Worm (Caenorhabditis elegans) whole organism, late embryonic: Measurements from ENCODE around the gene E02H4.8.

Experiments
- C08G9.2 ChIP-seq: sonication (generic microtip); optimal IDR thresholded peaks from 2 replicates; lab custom pipeline; 2016; ENCODE audit warnings: mild to moderate bottlenecking, missing genetic modification characterization, moderate library complexity, missing compliant biosample characterization
- C38D4.7 ChIP-seq: fragments of 200-800 bp; sonication (Bioruptor generic); optimal IDR thresholded peaks from 2 replicates; lab custom pipeline; 2018; ENCODE audit warnings: mild to moderate bottlenecking, missing genetic modification characterization, moderate library complexity, missing compliant biosample characterization
- F13H6.1 ChIP-seq: sonication (generic microtip); optimal IDR thresholded peaks from 2 replicates; lab custom pipeline; 2016; ENCODE audit warnings: missing genetic modification characterization, missing compliant biosample characterization
- K02D7.2 ChIP-seq: sonication (generic microtip); optimal IDR thresholded peaks from 2 replicates; lab custom pipeline; 2017; ENCODE audit warnings: mild to moderate bottlenecking, missing genetic modification characterization, missing compliant biosample characterization
- T23F11.4 ChIP-seq: fragments of 200-800 bp; sonication (Bioruptor generic); optimal IDR thresholded peaks from 2 replicates; lab custom pipeline; 2018; ENCODE audit warnings: mild to moderate bottlenecking, missing genetic modification characterization, missing compliant biosample characterization
- Y22D7AL.16 ChIP-seq: sonication (generic microtip); optimal IDR thresholded peaks from 2 replicates; lab custom pipeline; 2016; ENCODE audit warnings: missing genetic modification characterization, missing compliant biosample characterization
- ama-1 ChIP-seq: fragments of 150-350 bp; optimal IDR thresholded peaks from 2 replicates; lab custom pipeline; 2014
- ceh-18 ChIP-seq: sonication (generic microtip); optimal IDR thresholded peaks from 2 replicates; lab custom pipeline; 2016; ENCODE audit warnings: missing genetic modification characterization, missing compliant biosample characterization
- ceh-2 ChIP-seq: sonication (generic microtip); optimal IDR thresholded peaks from 2 replicates; lab custom pipeline; 2016; ENCODE audit warnings: missing genotype, missing genetic modification characterization, missing compliant biosample characterization
- ceh-24 ChIP-seq: sonication (generic microtip); optimal IDR thresholded peaks from 2 replicates; lab custom pipeline; 2016; ENCODE audit warnings: mild to moderate bottlenecking, missing genetic modification characterization, missing compliant biosample characterization
- ceh-30 ChIP-seq: fragments of 150-350 bp; optimal IDR thresholded peaks from 2 replicates; lab custom pipeline; 2014; ENCODE audit warnings: missing biosample characterization, missing genetic modification characterization
- ceh-31 ChIP-seq: sonication (generic microtip); optimal IDR thresholded peaks from 2 replicates; lab custom pipeline; 2016; ENCODE audit warnings: missing genetic modification characterization, missing compliant biosample characterization
- ceh-34 ChIP-seq: sonication (generic microtip); optimal IDR thresholded peaks from 2 replicates; lab custom pipeline; 2016; ENCODE audit warnings: mild to moderate bottlenecking, missing genetic modification characterization, missing compliant biosample characterization
- ceh-45 ChIP-seq: fragments of 200-800 bp; sonication (Bioruptor generic); IDR thresholded peaks from 2 replicates; pipeline ENCODE4 v1.3.6; 2022; ENCODE audit warnings: missing genetic modification reagents, missing genetic modification characterization, missing compliant biosample characterization
- ceh-48 ChIP-seq: sonication (generic microtip); optimal IDR thresholded peaks from 2 replicates; lab custom pipeline; 2016; ENCODE audit warnings: missing genetic modification characterization, inconsistent platforms, missing compliant biosample characterization
- ceh-6 ChIP-seq: fragments of 200-800 bp; sonication (Bioruptor generic); optimal IDR thresholded peaks from 2 replicates; lab custom pipeline; 2018; ENCODE audit warnings: mild to moderate bottlenecking, missing genetic modification characterization, missing compliant biosample characterization
- ceh-9 ChIP-seq: sonication (generic microtip); optimal IDR thresholded peaks from 2 replicates; lab custom pipeline; 2016; ENCODE audit warnings: mild to moderate bottlenecking, missing genetic modification characterization, inconsistent platforms, missing compliant biosample characterization
- dmd-4 ChIP-seq: sonication (generic microtip); optimal IDR thresholded peaks from 2 replicates; lab custom pipeline; 2016; ENCODE audit warnings: borderline replicate concordance, missing genetic modification characterization, missing compliant biosample characterization
- dve-1 ChIP-seq: sonication (generic microtip); optimal IDR thresholded peaks from 2 replicates; lab custom pipeline; 2017; ENCODE audit warnings: antibody characterized with exemption, mild to moderate bottlenecking, missing genetic modification characterization, missing compliant biosample characterization
- elt-4 ChIP-seq: sonication (generic microtip); optimal IDR thresholded peaks from 2 replicates; lab custom pipeline; 2016; ENCODE audit warnings: missing genetic modification characterization, missing compliant biosample characterization
- ets-4 ChIP-seq: sonication (generic microtip); optimal IDR thresholded peaks from 2 replicates; lab custom pipeline; 2016; ENCODE audit warnings: missing genetic modification characterization, missing compliant biosample characterization
- fax-1 ChIP-seq: sonication (generic microtip); optimal IDR thresholded peaks from 2 replicates; lab custom pipeline; 2016; ENCODE audit warnings: missing genotype, missing genetic modification characterization, missing compliant biosample characterization
- fkh-6 ChIP-seq: sonication (generic microtip); optimal IDR thresholded peaks from 2 replicates; lab custom pipeline; 2016; ENCODE audit warnings: missing genetic modification characterization, missing compliant biosample characterization
- gmeb-2 ChIP-seq: sonication (generic microtip); optimal IDR thresholded peaks from 2 replicates; lab custom pipeline; 2016; ENCODE audit warnings: missing genetic modification characterization, inconsistent platforms, missing compliant biosample characterization
- hlh-6 ChIP-seq: sonication (generic microtip); optimal IDR thresholded peaks from 2 replicates; lab custom pipeline; 2016; ENCODE audit warnings: missing genotype, missing genetic modification characterization, missing compliant biosample characterization
- hlh-8 ChIP-seq: sonication (generic microtip); optimal IDR thresholded peaks from 2 replicates; lab custom pipeline; 2016; ENCODE audit warnings: missing genotype, missing genetic modification characterization, missing compliant biosample characterization
- lim-6 ChIP-seq: sonication (generic microtip); optimal IDR thresholded peaks from 2 replicates; lab custom pipeline; 2016; ENCODE audit warnings: missing genetic modification characterization, missing compliant biosample characterization
- madf-2 ChIP-seq: sonication (generic microtip); optimal IDR thresholded peaks from 2 replicates; lab custom pipeline; 2017; ENCODE audit warnings: missing genetic modification characterization, missing compliant biosample characterization
- mec-3 ChIP-seq: sonication (generic microtip); optimal IDR thresholded peaks from 2 replicates; lab custom pipeline; 2016; ENCODE audit warnings: borderline replicate concordance, missing genetic modification characterization, missing compliant biosample characterization
- nhr-232 ChIP-seq: sonication (generic microtip); optimal IDR thresholded peaks from 2 replicates; lab custom pipeline; 2016; ENCODE audit warnings: missing genetic modification characterization, missing compliant biosample characterization
- odd-2 ChIP-seq: sonication (generic microtip); optimal IDR thresholded peaks from 2 replicates; lab custom pipeline; 2017; ENCODE audit warnings: antibody characterized with exemption, mild to moderate bottlenecking, missing genetic modification characterization, missing compliant biosample characterization
- pag-3 ChIP-seq: sonication (generic microtip); optimal IDR thresholded peaks from 2 replicates; lab custom pipeline; 2016; ENCODE audit warnings: missing compliant biosample characterization, missing genetic modification characterization, borderline replicate concordance
- pax-1 ChIP-seq: fragments of 150-350 bp; optimal IDR thresholded peaks from 2 replicates; lab custom pipeline; 2014; ENCODE audit warnings: missing biosample characterization, missing genetic modification characterization
- pha-2 ChIP-seq: sonication (generic microtip); optimal IDR thresholded peaks from 2 replicates; lab custom pipeline; 2017; ENCODE audit warnings: mild to moderate bottlenecking, missing genetic modification characterization, missing compliant biosample characterization
- pqm-1 ChIP-seq: sonication (generic microtip); optimal IDR thresholded peaks from 2 replicates; lab custom pipeline; 2016; ENCODE audit warnings: missing genetic modification characterization, missing compliant biosample characterization
- ref-2 ChIP-seq: sonication (generic microtip); optimal IDR thresholded peaks from 2 replicates; lab custom pipeline; 2016; ENCODE audit warnings: missing genetic modification characterization, missing compliant biosample characterization
- sdc-2 ChIP-seq: sonication (generic microtip); optimal IDR thresholded peaks from 2 replicates; lab custom pipeline; 2016; ENCODE audit warnings: missing genotype, missing genetic modification characterization, missing compliant biosample characterization
- sox-2 ChIP-seq: fragments of 200-800 bp; sonication (Bioruptor generic); IDR thresholded peaks from 2 replicates; pipeline ENCODE4 v1.3.6; 2022; ENCODE audit warnings: missing genetic modification reagents, missing genetic modification characterization, missing compliant biosample characterization
- syd-9 ChIP-seq: sonication (generic microtip); optimal IDR thresholded peaks from 2 replicates; lab custom pipeline; 2016; ENCODE audit warnings: mild to moderate bottlenecking, missing genetic modification characterization, moderate library complexity, missing compliant biosample characterization
- tbx-2 ChIP-seq: sonication (generic microtip); optimal IDR thresholded peaks from 2 replicates; lab custom pipeline; 2016; ENCODE audit warnings: missing genetic modification characterization, missing compliant biosample characterization
- unc-42 ChIP-seq: sonication (generic microtip); optimal IDR thresholded peaks from 2 replicates; lab custom pipeline; 2016; ENCODE audit warnings: missing genotype, missing genetic modification characterization, missing compliant biosample characterization
- ztf-16 ChIP-seq: sonication (generic microtip); optimal IDR thresholded peaks from 2 replicates; lab custom pipeline; 2017; ENCODE audit warnings: missing genetic modification characterization, missing compliant biosample characterization

E02H4.8 gene

DNA sequence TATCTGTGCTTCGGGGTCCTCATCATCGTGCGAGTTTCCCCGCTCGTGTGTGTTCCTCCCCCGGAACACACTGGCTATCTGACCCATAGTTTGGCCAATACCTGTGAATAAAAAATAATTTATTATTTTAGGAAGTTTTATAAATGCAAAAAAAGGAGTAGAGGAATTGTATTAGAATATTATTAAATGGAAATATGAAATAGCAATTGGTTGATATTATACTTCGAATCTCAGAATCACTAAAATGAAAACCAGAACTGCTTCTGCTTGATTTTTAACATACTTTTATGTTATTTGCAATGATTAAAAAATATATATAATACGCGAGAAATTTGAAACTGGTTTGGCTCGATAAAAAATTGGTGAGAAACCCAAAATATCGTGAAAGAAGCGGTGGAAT, 48.2 kb upstream of the E02H4.8 start, which contains the start of gene mgrn-1:
TSS of gene mgrn-1 (minus strand) at position 101 of the 400 bp plus-strand sequence.
- TF ChIP-seq Y22D7AL.16 = no peak
- TF ChIP-seq ceh-30 (tag; lab: Kevin White, UChicago) = no peak
- TF ChIP-seq ref-2 (tag; lab: Kevin White, UChicago) = no peak
- TF ChIP-seq tbx-2 (tag; lab: Kevin White, UChicago) = no peak
- TF ChIP-seq elt-4 (tag; lab: Kevin White, UChicago) = no peak
- TF ChIP-seq ceh-24 = no peak
- no peak for TF ChIP-seq nhr-232 (tag; lab: Kevin White, UChicago)
- TF ChIP-seq T23F11.4 = no peak
- TF ChIP-seq dmd-4 (tag; lab: Kevin White, UChicago) = no peak
- no peak for TF ChIP-seq pax-1 (tag; lab: Kevin White, UChicago)
- no peak for TF ChIP-seq pha-2 (tag; lab: Kevin White, UChicago)
- TF ChIP-seq mec-3 = no peak

DNA sequence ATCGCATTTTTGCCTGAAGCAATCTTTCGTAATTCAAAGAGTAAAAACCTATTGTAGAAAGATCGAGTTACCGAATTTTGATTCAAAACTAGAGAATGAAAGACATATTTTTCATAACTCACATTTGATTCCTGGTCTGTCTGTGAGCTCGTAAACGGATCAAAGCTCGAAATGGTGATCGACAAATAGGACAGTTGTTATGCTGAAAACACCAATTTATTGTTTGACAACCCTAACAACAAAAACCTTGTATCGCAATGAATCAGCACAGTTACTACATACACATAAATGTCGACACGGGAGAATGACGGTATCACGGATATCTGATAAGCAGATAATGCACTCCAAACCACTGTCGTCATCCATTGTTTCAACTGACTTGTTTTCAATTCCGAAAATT, 46.3 kb upstream of the E02H4.8 start:
- no peak for TF ChIP-seq ceh-48
- no peak for TF ChIP-seq sdc-2 (tag; lab: Kevin White, UChicago)
- TF ChIP-seq ceh-31 (tag; lab: Kevin White, UChicago) = no peak
- no peak for TF ChIP-seq ceh-18 (tag; lab: Kevin White, UChicago)
- TF ChIP-seq T23F11.4 = no peak
- TF ChIP-seq F13H6.1 (tag; lab: Kevin White, UChicago) = no peak
- TF ChIP-seq unc-42 (tag; lab: Kevin White, UChicago) = no peak
- TF ChIP-seq fax-1 (tag; lab: Kevin White, UChicago) = no peak
- TF ChIP-seq C08G9.2 (tag; lab: Kevin White, UChicago) = no peak
- TF ChIP-seq hlh-6 (tag; lab: Kevin White, UChicago) = no peak
- TF ChIP-seq K02D7.2 (tag; lab: Kevin White, UChicago) = no peak
- no peak for TF ChIP-seq odd-2
- TF ChIP-seq, all 69 proteins: peak for 0

DNA sequence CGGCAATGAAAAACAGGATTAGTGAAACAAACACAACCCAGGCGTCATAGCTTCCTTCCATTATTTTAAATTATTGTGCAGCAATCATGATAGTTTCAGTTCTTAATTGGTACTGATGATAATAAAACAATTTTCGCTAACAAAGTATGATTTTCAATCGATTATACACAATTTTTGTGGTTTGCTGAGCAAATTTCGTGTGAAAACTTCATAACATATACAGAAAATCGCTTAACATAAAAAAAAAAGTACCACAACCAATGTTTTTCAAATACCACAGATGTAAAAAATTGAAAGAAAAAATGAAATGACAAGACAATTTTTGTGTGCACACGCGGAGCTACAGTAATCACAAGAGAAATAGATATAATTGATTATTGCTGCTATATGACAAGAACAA, 44.3 kb upstream of the E02H4.8 start, which contains the start of gene gphr-2:
TSS of gene gphr-2 (minus strand) at position 101 of the 400 bp plus-strand sequence.
- TF ChIP-seq Y22D7AL.16 (no peak), fkh-6 (tag; lab: Kevin White, UChicago) (no peak), ets-4 (tag; lab: Kevin White, UChicago) (no peak), ceh-18 (tag; lab: Kevin White, UChicago) (no peak), ceh-45 (GFP tag; lab: Robert Waterston, UW) (no peak), pag-3 (tag; lab: Kevin White, UChicago) (no peak), dve-1 (tag; lab: Kevin White, UChicago) (no peak), elt-4 (tag; lab: Kevin White, UChicago) (no peak), lim-6 (tag; lab: Kevin White, UChicago) (no peak), C38D4.7 (no peak), mec-3 (no peak), ama-1 (lab: Kevin White, UChicago) (no peak)
- TF ChIP-seq, all 69 proteins: peak for 0

ce11 chrX:14303078-14303477, 39.7 kb upstream of the E02H4.8 start, which contains the start of gene C11H1.5:
Gene C11H1.5 (minus strand): TSS chrX:14303178.
- TF ChIP-seq lim-6 (tag; lab: Kevin White, UChicago) (no peak), ceh-30 (tag; lab: Kevin White, UChicago) (no peak), ceh-6 (GFP tag; lab: Kevin White, UChicago) (no peak), pqm-1 (tag; lab: Kevin White, UChicago) (no peak), pax-1 (tag; lab: Kevin White, UChicago) (no peak), gmeb-2 (tag; lab: Kevin White, UChicago) (no peak), F13H6.1 (tag; lab: Kevin White, UChicago) (no peak), ceh-34 (tag; lab: Kevin White, UChicago) (no peak), ztf-16 (tag; lab: Kevin White, UChicago) (no peak), ceh-9 (tag; lab: Kevin White, UChicago) (no peak), sox-2 (no peak), hlh-8 (tag; lab: Kevin White, UChicago) (no peak), syd-9 (no peak), ceh-2 (no peak), fax-1 (tag; lab: Kevin White, UChicago) (no peak), madf-2 (no peak)
